Fruit fly (Drosophila melanogaster) whole organism, wandering third instar larva: ENCODE measurements around the gene CG45064.

Experiments
- br ChIP-seq: fragments of 200-800 bp; sonication (Bioruptor generic); optimal IDR thresholded peaks from 2 replicates; lab custom pipeline; 2016; ENCODE audit warnings: missing biosample characterization, missing genetic modification characterization
- h ChIP-seq: fragments of 200-800 bp; sonication (Bioruptor generic); optimal IDR thresholded peaks from 3 replicates; lab custom pipeline; 2016; ENCODE audit warnings: missing biosample characterization, mild to moderate bottlenecking, missing genetic modification characterization
- usp ChIP-seq: fragments of >200 bp; optimal IDR thresholded peaks from 2 replicates; lab custom pipeline; 2017; ENCODE audit warnings: missing biosample characterization, missing genetic modification characterization

DNA sequence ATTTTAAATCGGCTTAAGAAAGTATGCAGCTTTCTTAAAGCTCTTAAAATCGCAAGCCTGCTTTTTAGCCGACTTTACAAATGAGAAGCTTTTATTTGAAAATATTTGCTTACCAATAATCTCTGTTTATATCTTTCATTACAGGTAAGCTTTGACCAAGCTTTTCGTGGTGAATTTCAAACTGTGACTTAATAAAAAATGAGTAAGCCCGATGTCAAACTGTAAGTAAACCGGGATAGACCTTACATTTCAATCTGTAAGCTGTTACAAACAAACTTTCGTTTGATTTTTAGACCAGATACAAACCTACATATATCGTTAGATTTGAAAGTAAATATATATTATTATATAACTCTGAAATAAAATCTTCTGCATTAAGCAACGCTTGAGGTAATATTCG, 3.2 kb upstream of the CG45064 start:
- TF ChIP-seq br (GFP tag; lab: Kevin White, UChicago) (no peak), h (GFP tag; lab: Kevin White, UChicago) (no peak), usp (GFP tag; lab: Kevin White, UChicago) (no peak)
